Worm (Caenorhabditis elegans) whole organism, late embryonic: ENCODE data around the gene Y44A6C.2.

Source experiments
- ama-1 ChIP-seq: fragments of 150-350 bp; optimal IDR thresholded peaks from 2 replicates; lab custom pipeline; 2014
- ceh-22 ChIP-seq: sonication (generic microtip); optimal IDR thresholded peaks from 2 replicates; lab custom pipeline; 2017; ENCODE audit warnings: missing biosample characterization, missing genetic modification characterization
- ceh-9 ChIP-seq: sonication (generic microtip); optimal IDR thresholded peaks from 2 replicates; lab custom pipeline; 2016; ENCODE audit warnings: mild to moderate bottlenecking, missing genetic modification characterization, inconsistent platforms, missing compliant biosample characterization
- fkh-10 ChIP-seq: fragments of 150-350 bp; optimal IDR thresholded peaks from 2 replicates; lab custom pipeline; 2014; ENCODE audit warnings: missing biosample characterization, missing genetic modification reagents, missing genetic modification characterization
- hlh-6 ChIP-seq: sonication (generic microtip); optimal IDR thresholded peaks from 2 replicates; lab custom pipeline; 2016; ENCODE audit warnings: missing genotype, missing genetic modification characterization, missing compliant biosample characterization
- nhr-11 ChIP-seq: fragments of 150-350 bp; optimal IDR thresholded peaks from 2 replicates; lab custom pipeline; 2014; ENCODE audit warnings: missing biosample characterization, missing genetic modification characterization
- pag-3 ChIP-seq: sonication (generic microtip); optimal IDR thresholded peaks from 2 replicates; lab custom pipeline; 2016; ENCODE audit warnings: missing compliant biosample characterization, missing genetic modification characterization, borderline replicate concordance
- pqm-1 ChIP-seq: sonication (generic microtip); optimal IDR thresholded peaks from 2 replicates; lab custom pipeline; 2016; ENCODE audit warnings: missing genetic modification characterization, missing compliant biosample characterization
- ref-2 ChIP-seq: sonication (generic microtip); optimal IDR thresholded peaks from 2 replicates; lab custom pipeline; 2016; ENCODE audit warnings: missing genetic modification characterization, missing compliant biosample characterization
- rnt-1 ChIP-seq: sonication (generic microtip); optimal IDR thresholded peaks from 2 replicates; lab custom pipeline; 2016; ENCODE audit warnings: missing genetic modification characterization, missing compliant biosample characterization
- sdc-2 ChIP-seq: sonication (generic microtip); optimal IDR thresholded peaks from 2 replicates; lab custom pipeline; 2016; ENCODE audit warnings: missing genotype, missing genetic modification characterization, missing compliant biosample characterization
- unc-3 ChIP-seq, 2 experiments: fragments of 200-800 bp in 1 of 2; sonication (Bioruptor generic) in 1 of 2; sonication (generic microtip) in 1 of 2; conservative IDR thresholded peaks in 1 of 2; optimal IDR thresholded peaks in 1 of 2; 2 replicates each; pipeline versions ENCODE4 v1.3.6 to Lab custom; 2016 to 2022; ENCODE audit warnings: missing compliant biosample characterization in 2 of 2, missing genetic modification characterization in 2 of 2, missing genetic modification reagents in 1 of 2

DNA sequence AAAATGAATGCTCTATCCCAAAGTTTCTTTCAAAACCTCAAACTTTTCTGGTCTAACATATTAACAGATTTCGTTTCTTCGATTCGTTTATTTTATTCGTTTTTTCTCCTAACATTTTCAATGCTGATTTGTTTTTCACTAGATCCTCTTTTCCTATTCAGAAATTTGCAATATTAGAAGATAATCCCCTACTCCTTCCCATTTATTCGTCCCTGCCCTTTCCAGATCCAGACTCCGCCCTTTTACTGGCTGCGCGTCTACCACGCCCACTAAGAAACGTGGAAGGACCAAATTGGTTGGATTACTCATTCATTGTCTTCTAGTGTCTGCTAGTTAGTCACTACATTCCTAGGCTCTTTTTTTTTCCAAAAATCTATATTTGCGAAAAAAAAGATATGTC is at the start of gene Y44A6C.2:
- TF ChIP-seq rnt-1 (tag; lab: Kevin White, UChicago), result no peak
- no peak for TF ChIP-seq ama-1 (lab: Kevin White, UChicago)
- no peak for TF ChIP-seq pqm-1 (tag; lab: Kevin White, UChicago)
- TF ChIP-seq ceh-9, result no peak
- TF ChIP-seq ref-2 (tag; lab: Kevin White, UChicago), result no peak
- no peak for TF ChIP-seq ceh-22
- no peak for TF ChIP-seq fkh-10 (GFP tag; lab: Kevin White, UChicago)
- no peak for TF ChIP-seq nhr-11 (tag; lab: Kevin White, UChicago)
- TF ChIP-seq sdc-2 (tag; lab: Kevin White, UChicago), result no peak
- no peak for TF ChIP-seq hlh-6 (tag; lab: Kevin White, UChicago)
- TF ChIP-seq pag-3 (tag; lab: Kevin White, UChicago), result no peak
- TF ChIP-seq unc-3 (GFP tag; conservative IDR thresholded peaks at IDR 0.05; lab: Robert Waterston, UW), result no peak
- no peak for TF ChIP-seq unc-3 (tag; optimal IDR thresholded peaks at IDR 0.05; lab: Kevin White, UChicago)
